Fruit fly (Drosophila melanogaster) whole organism, embryonic: ENCODE measurements around the gene witty.

ENCODE experiments used
- Blimp-1 ChIP-seq: fragments of 200-800 bp; sonication (Bioruptor generic); optimal IDR thresholded peaks from 3 replicates; lab custom pipeline; 2018; ENCODE audit warnings: missing biosample characterization, missing genetic modification characterization, mild to moderate bottlenecking, moderate library complexity, missing genetic modification reagents
- BtbVII ChIP-seq: fragments of 200-800 bp; sonication (Bioruptor generic); optimal IDR thresholded peaks from 3 replicates; lab custom pipeline; 2017; ENCODE audit warnings: missing biosample characterization, mild to moderate bottlenecking, missing genetic modification characterization
- CG10431 ChIP-seq: fragments of 200-800 bp; sonication (Bioruptor generic); optimal IDR thresholded peaks from 3 replicates; lab custom pipeline; 2018; ENCODE audit warnings: missing biosample characterization, mild to moderate bottlenecking, missing genetic modification characterization
- CG11560 ChIP-seq: fragments of 200-800 bp; sonication (Bioruptor generic); IDR thresholded peaks from 3 replicates; pipeline ENCODE4 v1.3.6; 2022; ENCODE audit warnings: missing biosample characterization, missing genetic modification characterization
- CG12071 ChIP-seq: fragments of 200-800 bp; sonication (Bioruptor generic); optimal IDR thresholded peaks from 3 replicates; lab custom pipeline; 2018; ENCODE audit warnings: missing biosample characterization, mild to moderate bottlenecking, missing genetic modification characterization
- CG12659 ChIP-seq: fragments of 200-800 bp; sonication (Bioruptor generic); optimal IDR thresholded peaks from 3 replicates; lab custom pipeline; 2017; ENCODE audit warnings: mild to moderate bottlenecking, missing biosample characterization, missing genetic modification reagents, missing genetic modification characterization
- CG12769 ChIP-seq: fragments of 200-800 bp; sonication (Bioruptor generic); optimal IDR thresholded peaks from 2 replicates; lab custom pipeline; 2019; ENCODE audit warnings: missing biosample characterization, mild to moderate bottlenecking, missing genetic modification characterization, moderate library complexity
- CG15269 ChIP-seq: fragments of 200-800 bp; sonication (Bioruptor generic); optimal IDR thresholded peaks from 2 replicates; lab custom pipeline; 2018; ENCODE audit warnings: missing biosample characterization, mild to moderate bottlenecking, missing genetic modification characterization, moderate library complexity
- CG1529 ChIP-seq: fragments of 200-800 bp; sonication (Bioruptor generic); optimal IDR thresholded peaks from 3 replicates; lab custom pipeline; 2018; ENCODE audit warnings: missing biosample characterization, missing genetic modification characterization
- CG15479 ChIP-seq: fragments of 200-800 bp; sonication (Bioruptor generic); optimal IDR thresholded peaks from 3 replicates; lab custom pipeline; 2019; ENCODE audit warnings: missing biosample characterization, mild to moderate bottlenecking, missing genetic modification characterization, moderate library complexity
- CG17186 ChIP-seq: fragments of 200-800 bp; sonication (Bioruptor generic); optimal IDR thresholded peaks from 3 replicates; lab custom pipeline; 2017; ENCODE audit warnings: missing biosample characterization, missing genetic modification reagents, missing genetic modification characterization
- CG31441 ChIP-seq: fragments of 200-800 bp; sonication (Bioruptor generic); IDR thresholded peaks from 2 replicates; pipeline ENCODE4 v1.3.6; 2022; ENCODE audit warnings: missing biosample characterization, missing genetic modification characterization
- CG32532 ChIP-seq: fragments of 200-800 bp; sonication (Bioruptor generic); IDR thresholded peaks from 2 replicates; pipeline ENCODE4 v1.3.6; 2022; ENCODE audit warnings: missing biosample characterization, missing genetic modification characterization
- CG34422 ChIP-seq: fragments of 200-800 bp; sonication (Bioruptor generic); IDR thresholded peaks from 3 replicates; pipeline ENCODE4 v1.3.6; 2022; ENCODE audit warnings: missing biosample characterization, missing genetic modification characterization
- CG3838 ChIP-seq: fragments of 200-800 bp; sonication (Bioruptor generic); optimal IDR thresholded peaks from 3 replicates; lab custom pipeline; 2016; ENCODE audit warnings: missing biosample characterization, missing genetic modification characterization
- CG42726 ChIP-seq: fragments of 200-800 bp; sonication (Bioruptor generic); IDR thresholded peaks from 2 replicates; pipeline ENCODE4 v1.3.6; 2022; ENCODE audit warnings: missing biosample characterization, missing genetic modification characterization; ENCODE audit not compliant: partially characterized antibody
- CG4328 ChIP-seq: fragments of 200-800 bp; sonication (Bioruptor generic); optimal IDR thresholded peaks from 3 replicates; lab custom pipeline; 2017; ENCODE audit warnings: missing biosample characterization, missing genetic modification reagents, missing genetic modification characterization
- CG5245 ChIP-seq: fragments of 200-800 bp; sonication (Bioruptor generic); optimal IDR thresholded peaks from 3 replicates; lab custom pipeline; 2016; ENCODE audit warnings: missing biosample characterization, missing genetic modification characterization
- CG8478 ChIP-seq: fragments of >200 bp; optimal IDR thresholded peaks from 2 replicates; lab custom pipeline; 2018
- Dll ChIP-seq: fragments of 200-800 bp; sonication (Bioruptor generic); IDR thresholded peaks from 4 replicates; pipeline ENCODE4 v1.3.6; 2022; ENCODE audit warnings: missing biosample characterization, missing genetic modification characterization; ENCODE audit not compliant: partially characterized antibody
- Elba2 ChIP-seq: fragments of 200-800 bp; sonication (Bioruptor generic); optimal IDR thresholded peaks from 3 replicates; lab custom pipeline; 2016; ENCODE audit warnings: missing biosample characterization, missing genetic modification characterization
- Fer3 ChIP-seq: fragments of 200-800 bp; sonication (Bioruptor generic); optimal IDR thresholded peaks from 2 replicates; lab custom pipeline; 2018; ENCODE audit warnings: missing biosample characterization, mild to moderate bottlenecking, missing genetic modification characterization, moderate library complexity
- MBD-R2 ChIP-seq: fragments of 200-800 bp; sonication (Bioruptor generic); IDR thresholded peaks from 2 replicates; pipeline ENCODE4 v1.3.6; 2022; ENCODE audit warnings: missing biosample characterization, missing genetic modification characterization
- NK7.1 ChIP-seq: fragments of 200-800 bp; sonication (Bioruptor generic); optimal IDR thresholded peaks from 3 replicates; lab custom pipeline; 2016; ENCODE audit warnings: missing biosample characterization, missing genetic modification characterization
- Nf-YC ChIP-seq: fragments of 200-800 bp; optimal IDR thresholded peaks from 3 replicates; lab custom pipeline; 2019; ENCODE audit warnings: missing biosample characterization, mild to moderate bottlenecking, missing genetic modification characterization, moderate library complexity
- Rfx ChIP-seq: fragments of 200-800 bp; sonication (Bioruptor generic); IDR thresholded peaks from 2 replicates; pipeline ENCODE4 v1.3.6; 2022; ENCODE audit warnings: missing biosample characterization, missing genetic modification characterization
- Ssrp ChIP-seq: fragments of 200-800 bp; sonication (Bioruptor generic); optimal IDR thresholded peaks from 2 replicates; lab custom pipeline; 2018; ENCODE audit warnings: missing biosample characterization, mild to moderate bottlenecking, missing genetic modification characterization, moderate library complexity
- Trl ChIP-seq, 3 experiments: fragments of >200 bp in 2 of 3; fragments of 200-800 bp in 1 of 3; sonication (Bioruptor generic) in 1 of 3; optimal IDR thresholded peaks; 2 replicates in 1 of 3; 3 replicates in 2 of 3; lab custom pipeline; 2016 to 2017; ENCODE audit warnings: missing biosample characterization in 1 of 3, missing genetic modification characterization in 1 of 3
- chm ChIP-seq: fragments of 200-800 bp; sonication (Bioruptor generic); IDR thresholded peaks from 2 replicates; pipeline ENCODE4 v1.3.6; 2022; ENCODE audit warnings: missing biosample characterization, missing genetic modification characterization
- crc ChIP-seq: fragments of 200-800 bp; sonication (Bioruptor generic); optimal IDR thresholded peaks from 2 replicates; lab custom pipeline; 2016; ENCODE audit warnings: missing biosample characterization, missing genetic modification characterization
- crol ChIP-seq: fragments of 200-800 bp; sonication (Bioruptor generic); IDR thresholded peaks from 2 replicates; pipeline ENCODE4 v1.3.6; 2022; ENCODE audit warnings: missing biosample characterization, missing genetic modification characterization
- danr ChIP-seq: fragments of 200-800 bp; sonication (Bioruptor generic); IDR thresholded peaks from 2 replicates; pipeline ENCODE4 v1.3.6; 2022; ENCODE audit warnings: missing biosample characterization, missing genetic modification characterization
- eyg ChIP-seq: fragments of 200-800 bp; sonication (Bioruptor generic); optimal IDR thresholded peaks from 3 replicates; lab custom pipeline; 2016; ENCODE audit warnings: missing biosample characterization, missing genetic modification characterization
- gt ChIP-seq: fragments of 200-800 bp; sonication (Bioruptor generic); IDR thresholded peaks from 2 replicates; pipeline ENCODE4 v1.3.6; 2022; ENCODE audit warnings: missing biosample characterization, missing genetic modification characterization
- jing ChIP-seq: fragments of 200-800 bp; sonication (Bioruptor generic); optimal IDR thresholded peaks from 2 replicates; lab custom pipeline; 2018; ENCODE audit warnings: missing biosample characterization, mild to moderate bottlenecking, missing genetic modification characterization
- jumu ChIP-seq: fragments of 200-800 bp; sonication (Bioruptor generic); optimal IDR thresholded peaks from 3 replicates; lab custom pipeline; 2016; ENCODE audit warnings: missing biosample characterization, missing genetic modification characterization
- kni ChIP-seq: fragments of 200-800 bp; sonication (Bioruptor generic); optimal IDR thresholded peaks from 3 replicates; lab custom pipeline; 2017; ENCODE audit warnings: mild to moderate bottlenecking, missing biosample characterization, missing genetic modification reagents, missing genetic modification characterization
- lbe ChIP-seq: fragments of 200-800 bp; sonication (Bioruptor generic); optimal IDR thresholded peaks from 2 replicates; lab custom pipeline; 2016; ENCODE audit warnings: missing biosample characterization, mild to moderate bottlenecking, missing genetic modification characterization
- nmo ChIP-seq: fragments of 200-800 bp; sonication (Bioruptor generic); optimal IDR thresholded peaks from 2 replicates; lab custom pipeline; 2018; ENCODE audit warnings: missing biosample characterization, mild to moderate bottlenecking, missing genetic modification characterization, moderate library complexity
- nom ChIP-seq: fragments of 200-800 bp; sonication (Bioruptor generic); optimal IDR thresholded peaks from 2 replicates; lab custom pipeline; 2017; ENCODE audit warnings: missing biosample characterization, missing genetic modification characterization, mild to moderate bottlenecking, moderate library complexity, missing genetic modification reagents
- pita ChIP-seq: fragments of 200-800 bp; sonication (Bioruptor generic); optimal IDR thresholded peaks from 2 replicates; lab custom pipeline; 2017; ENCODE audit warnings: missing biosample characterization, mild to moderate bottlenecking, missing genetic modification characterization
- sd ChIP-seq: fragments of 200-800 bp; sonication (Bioruptor generic); optimal IDR thresholded peaks from 3 replicates; lab custom pipeline; 2018; ENCODE audit warnings: missing biosample characterization, mild to moderate bottlenecking, missing genetic modification characterization, moderate library complexity
- sens ChIP-seq: fragments of 200-800 bp; sonication (Bioruptor generic); peaks from one replicate; lab custom pipeline; 2016; ENCODE audit warnings: missing biosample characterization, missing genetic modification characterization
- sens-2 ChIP-seq: fragments of 200-800 bp; sonication (Bioruptor generic); IDR thresholded peaks from 2 replicates; pipeline ENCODE4 v1.3.6; 2022; ENCODE audit warnings: missing biosample characterization, missing genetic modification characterization
- sim ChIP-seq: fragments of 200-800 bp; sonication (Bioruptor generic); IDR thresholded peaks from 2 replicates; pipeline ENCODE4 v1.3.6; 2022; ENCODE audit warnings: missing biosample characterization, missing genetic modification characterization
- slp2 ChIP-seq: fragments of 200-800 bp; sonication (Bioruptor generic); optimal IDR thresholded peaks from 2 replicates; lab custom pipeline; 2016; ENCODE audit warnings: missing biosample characterization, missing genetic modification characterization
- stc ChIP-seq: fragments of 200-800 bp; sonication (Bioruptor generic); IDR thresholded peaks from 2 replicates; pipeline ENCODE4 v1.3.6; 2022; ENCODE audit warnings: missing biosample characterization, missing genetic modification characterization
- tna ChIP-seq: fragments of 200-800 bp; sonication (Bioruptor generic); IDR thresholded peaks from 2 replicates; pipeline ENCODE4 v1.3.6; 2022; ENCODE audit warnings: missing biosample characterization, missing genetic modification characterization; ENCODE audit not compliant: partially characterized antibody

Gene witty

DNA sequence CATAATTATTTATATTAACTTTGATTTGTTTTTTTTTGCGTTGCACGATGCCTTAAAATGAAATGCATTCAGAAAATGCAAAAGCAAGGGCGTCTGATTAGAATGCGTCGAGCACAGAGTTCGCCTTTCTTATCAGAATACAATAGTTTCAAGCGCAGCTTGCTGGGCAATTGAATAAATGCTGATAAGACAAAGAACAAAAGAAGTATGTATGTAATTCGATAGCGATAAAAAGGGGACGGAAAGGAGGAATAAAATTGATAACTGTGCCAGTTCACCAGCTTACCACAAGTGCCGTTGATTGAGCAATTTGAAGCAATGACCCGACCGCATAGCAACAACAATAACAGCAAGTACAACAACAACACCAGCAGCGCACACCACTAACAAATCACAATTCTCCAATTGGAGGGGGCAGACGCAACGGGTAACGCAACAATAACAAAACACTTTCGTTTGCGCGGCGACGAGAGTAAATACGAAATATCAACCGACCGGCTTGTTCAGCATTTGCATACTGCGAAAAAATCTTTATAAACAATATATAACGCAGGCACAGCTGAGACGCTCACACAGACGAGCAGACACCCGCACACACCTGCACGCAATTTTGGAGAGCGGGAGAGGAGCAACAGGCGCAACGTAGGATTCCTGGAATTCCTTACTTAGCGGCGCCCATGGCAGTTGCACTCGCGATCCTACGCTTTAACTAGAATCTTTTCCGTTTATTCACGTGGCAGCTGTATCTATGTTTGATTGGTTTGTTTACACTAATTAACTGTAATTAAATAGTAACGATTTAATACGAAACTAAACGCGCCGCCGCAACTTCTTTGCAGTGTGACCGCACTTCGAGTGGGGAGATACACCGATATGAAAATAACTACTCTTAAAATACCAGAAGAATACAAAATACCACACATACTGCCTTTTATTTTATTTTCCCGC, 37.6 kb upstream of the witty start, which contains the start of gene Btk (continued):
- TF ChIP-seq CG8478 (lab: Kevin White, UChicago), result no peak
- no peak for TF ChIP-seq CG4328 (GFP tag; lab: Kevin White, UChicago)
- peak; percentile 53; the same call in 1 of the 4 replicates for TF ChIP-seq Dll (GFP tag; lab: Robert Waterston, UW)
- no peak for TF ChIP-seq CG31441 (GFP tag; lab: Robert Waterston, UW)
- peak; percentile 16 for TF ChIP-seq nmo (GFP tag; lab: Kevin White, UChicago)
- no peak for TF ChIP-seq slp2 (GFP tag; lab: Kevin White, UChicago)
- no peak for TF ChIP-seq Nf-YC (tag; lab: Kevin White, UChicago)
- peak; percentile 64; the same call in 1 of the 3 replicates for TF ChIP-seq CG34422 (GFP tag; lab: Robert Waterston, UW)
- TF ChIP-seq CG12769 (tag; lab: Kevin White, UChicago), result no peak
- TF ChIP-seq CG17186, result peak; percentile 14
- TF ChIP-seq CG15269 (tag; lab: Kevin White, UChicago), result no peak
- TF ChIP-seq CG12071 (GFP tag; lab: Kevin White, UChicago), result no peak
- no peak for TF ChIP-seq CG11560 (tag; lab: Robert Waterston, UW)
- peak; percentile 53 for TF ChIP-seq kni
- peak; percentile 34 to 35 for TF ChIP-seq Trl (optimal IDR thresholded peaks at IDR 0.05; lab: Kevin White, UChicago)
- TF ChIP-seq Trl (GFP tag; optimal IDR thresholded peaks at IDR 0.05; lab: Kevin White, UChicago), result no peak
- no peak for TF ChIP-seq sens-2 (GFP tag; lab: Robert Waterston, UW)
- TF ChIP-seq jing (GFP tag; lab: Kevin White, UChicago), result no peak
- 0 out of 2 replicates have a peak, but pooled peaks have one; percentile 46 for TF ChIP-seq chm (GFP tag; lab: Robert Waterston, UW)
- TF ChIP-seq sens (GFP tag; lab: Kevin White, UChicago), result peak; percentile 77
- no peak for TF ChIP-seq sim (GFP tag; lab: Robert Waterston, UW)
- TF ChIP-seq BtbVII, result no peak
- no peak for TF ChIP-seq Ssrp (tag; lab: Kevin White, UChicago)
- peak; percentile 29; the same call in 1 of the 2 replicates for TF ChIP-seq crol (GFP tag; lab: Robert Waterston, UW)
- no peak for TF ChIP-seq jumu
- TF ChIP-seq CG12659 (GFP tag; lab: Kevin White, UChicago), result peak; percentile 35
- TF ChIP-seq stc, result 0 out of 2 replicates have a peak, but pooled peaks have one; percentile 25
- no peak for TF ChIP-seq Fer3 (tag; lab: Kevin White, UChicago)
- peak; percentile 16 for TF ChIP-seq nom (GFP tag; lab: Kevin White, UChicago)
- no peak for TF ChIP-seq CG3838 (GFP tag; lab: Kevin White, UChicago)
- TF ChIP-seq Blimp-1 (GFP tag; lab: Kevin White, UChicago), result peak; percentile 49
- no peak for TF ChIP-seq danr
- no peak for TF ChIP-seq CG1529 (GFP tag; lab: Kevin White, UChicago)
- TF ChIP-seq tna (GFP tag; lab: Robert Waterston, UW), result no peak
- TF ChIP-seq NK7.1 (GFP tag; lab: Kevin White, UChicago), result no peak
- no peak for TF ChIP-seq CG32532 (GFP tag; lab: Robert Waterston, UW)
- TF ChIP-seq eyg (GFP tag; lab: Kevin White, UChicago), result no peak
- TF ChIP-seq pita (GFP tag; lab: Kevin White, UChicago), result no peak
- TF ChIP-seq CG15479, result peak; percentile 81
- TF ChIP-seq lbe (GFP tag; lab: Kevin White, UChicago), result no peak
- TF ChIP-seq crc (GFP tag; lab: Kevin White, UChicago), result no peak
- TF ChIP-seq CG10431 (GFP tag; lab: Kevin White, UChicago), result no peak
- TF ChIP-seq sd (tag; lab: Kevin White, UChicago), result peak; percentile 88
- TF ChIP-seq CG5245, result no peak
- TF ChIP-seq Elba2 (GFP tag; lab: Kevin White, UChicago), result peak; percentile 3
- TF ChIP-seq gt (GFP tag; lab: Robert Waterston, UW), result no peak
- no peak for TF ChIP-seq CG42726
- peak; percentile 11; the same call in 1 of the 2 replicates for TF ChIP-seq MBD-R2
- TF ChIP-seq Rfx (GFP tag; lab: Robert Waterston, UW), result peak; percentile 21; the same call in 1 of the 2 replicates
